Worm (Caenorhabditis elegans) whole organism, young adult: ENCODE results near the gene srw-77.

ENCODE experiments used
- B0336.3 ChIP-seq: fragments of 200-800 bp; sonication (Bioruptor generic); IDR thresholded peaks from 2 replicates; pipeline ENCODE4 v1.3.6; 2022; ENCODE audit warnings: missing genetic modification characterization, missing compliant biosample characterization
- F10E7.11 ChIP-seq: sonication (generic microtip); optimal IDR thresholded peaks from 2 replicates; lab custom pipeline; 2017; ENCODE audit warnings: mild to moderate bottlenecking, missing genetic modification characterization, moderate library complexity, missing compliant biosample characterization
- F23B12.7 ChIP-seq: sonication (generic microtip); optimal IDR thresholded peaks from 2 replicates; lab custom pipeline; 2017; ENCODE audit warnings: missing genetic modification characterization, mild to moderate bottlenecking, missing compliant biosample characterization, antibody characterized with exemption, moderate library complexity; ENCODE audit not compliant: insufficient read depth
- F39B2.1 ChIP-seq: fragments of 200-800 bp; sonication (Bioruptor generic); IDR thresholded peaks from 2 replicates; pipeline ENCODE4 v1.3.6; 2022; ENCODE audit warnings: missing genetic modification reagents, missing genetic modification characterization, missing compliant biosample characterization
- F52B5.7 ChIP-seq: sonication (generic microtip); optimal IDR thresholded peaks from 2 replicates; lab custom pipeline; 2016; ENCODE audit warnings: mild to moderate bottlenecking, missing genetic modification characterization, missing compliant biosample characterization
- F55B11.4 ChIP-seq: sonication (generic microtip); optimal IDR thresholded peaks from 2 replicates; lab custom pipeline; 2016; ENCODE audit warnings: missing compliant biosample characterization, missing genetic modification characterization, borderline replicate concordance; ENCODE audit not compliant: insufficient read depth
- Y53G8AR.9 ChIP-seq: fragments of 200-800 bp; sonication (Bioruptor generic); conservative IDR thresholded peaks from 2 replicates; pipeline ENCODE4 v1.3.6; 2022; ENCODE audit warnings: missing genetic modification reagents, missing genetic modification characterization, missing compliant biosample characterization
- Y79H2A.3 ChIP-seq: fragments of 200-800 bp; sonication (Bioruptor generic); conservative IDR thresholded peaks from 2 replicates; pipeline ENCODE4 v1.3.6; 2022; ENCODE audit warnings: missing genetic modification reagents, missing genetic modification characterization, missing compliant biosample characterization
- Y95B8A.8 ChIP-seq: fragments of 200-800 bp; sonication (Bioruptor generic); IDR thresholded peaks from 2 replicates; pipeline ENCODE4 v1.3.6; 2022; ENCODE audit warnings: missing genetic modification reagents, missing genetic modification characterization, missing compliant biosample characterization
- ama-1 ChIP-seq, 3 experiments: fragments of 150-350 bp in 1 of 3; sonication (generic microtip) in 2 of 3; optimal IDR thresholded peaks; 2 replicates each; lab custom pipeline; 2014 to 2018; ENCODE audit warnings: missing biosample characterization in 2 of 3, missing genetic modification characterization in 2 of 3, missing genetic modification reagents in 2 of 3
- aptf-2 ChIP-seq: fragments of 200-800 bp; sonication (Bioruptor generic); conservative IDR thresholded peaks from 2 replicates; pipeline ENCODE4 v1.3.6; 2022; ENCODE audit warnings: missing genetic modification reagents, missing genetic modification characterization, missing compliant biosample characterization
- attf-3 ChIP-seq: fragments of 200-800 bp; sonication (Bioruptor generic); conservative IDR thresholded peaks from 2 replicates; pipeline ENCODE4 v1.3.6; 2022; ENCODE audit warnings: missing genetic modification reagents, missing genetic modification characterization, missing compliant biosample characterization
- attf-5 ChIP-seq: fragments of 200-800 bp; sonication (Bioruptor generic); optimal IDR thresholded peaks from 2 replicates; lab custom pipeline; 2018; ENCODE audit warnings: mild to moderate bottlenecking, missing genetic modification characterization, missing compliant biosample characterization
- bed-2 ChIP-seq: fragments of 200-800 bp; sonication (Bioruptor generic); IDR thresholded peaks from 2 replicates; pipeline ENCODE4 v1.3.6; 2022; ENCODE audit warnings: missing genetic modification reagents, missing genetic modification characterization, missing compliant biosample characterization
- ccch-3 ChIP-seq: fragments of 200-800 bp; sonication (Bioruptor generic); optimal IDR thresholded peaks from 2 replicates; lab custom pipeline; 2018; ENCODE audit warnings: mild to moderate bottlenecking, missing genetic modification characterization, missing compliant biosample characterization
- cebp-2 ChIP-seq: fragments of 200-800 bp; sonication (Bioruptor generic); IDR thresholded peaks from 2 replicates; pipeline ENCODE4 v1.3.6; 2022; ENCODE audit warnings: missing genetic modification characterization, missing compliant biosample characterization
- ceh-58 ChIP-seq: fragments of 200-800 bp; sonication (Bioruptor generic); IDR thresholded peaks from 2 replicates; pipeline ENCODE4 v1.3.6; 2022; ENCODE audit warnings: missing genetic modification characterization, missing compliant biosample characterization
- dpl-1 ChIP-seq: fragments of 150-350 bp; optimal IDR thresholded peaks from 2 replicates; lab custom pipeline; 2014; ENCODE audit warnings: missing biosample characterization, missing genetic modification reagents, missing genetic modification characterization
- efl-1 ChIP-seq: fragments of 150-350 bp; optimal IDR thresholded peaks from 2 replicates; lab custom pipeline; 2014; ENCODE audit warnings: missing biosample characterization, missing genetic modification reagents, missing genetic modification characterization
- egl-44 ChIP-seq: fragments of 200-800 bp; sonication (Bioruptor generic); IDR thresholded peaks from 2 replicates; pipeline ENCODE4 v1.3.6; 2022; ENCODE audit warnings: missing genetic modification reagents, missing genetic modification characterization, missing compliant biosample characterization
- egrh-3 ChIP-seq: fragments of 200-800 bp; sonication (Bioruptor generic); IDR thresholded peaks from 2 replicates; pipeline ENCODE4 v1.3.6; 2022; ENCODE audit warnings: missing genetic modification reagents, missing genetic modification characterization, missing compliant biosample characterization
- ekl-4 ChIP-seq: fragments of 200-800 bp; sonication (Bioruptor generic); IDR thresholded peaks from 2 replicates; pipeline ENCODE4 v1.3.6; 2022; ENCODE audit warnings: missing genetic modification reagents, missing genetic modification characterization, missing compliant biosample characterization
- hsf-1 ChIP-seq: fragments of 200-800 bp; sonication (Bioruptor generic); IDR thresholded peaks from 2 replicates; pipeline ENCODE4 v1.3.6; 2022; ENCODE audit warnings: missing genetic modification reagents, missing genetic modification characterization, missing compliant biosample characterization
- lag-1 ChIP-seq: fragments of 200-800 bp; sonication (Bioruptor generic); IDR thresholded peaks from 2 replicates; pipeline ENCODE4 v1.3.6; 2022; ENCODE audit warnings: missing genetic modification reagents, missing genetic modification characterization, missing compliant biosample characterization
- let-526 ChIP-seq: fragments of 200-800 bp; sonication (Bioruptor generic); IDR thresholded peaks from 2 replicates; pipeline ENCODE4 v1.3.6; 2022; ENCODE audit warnings: missing genetic modification reagents, missing genetic modification characterization, missing compliant biosample characterization
- let-607 ChIP-seq, 2 experiments: fragments of 200-800 bp in 1 of 2; sonication (Bioruptor generic) in 1 of 2; sonication (generic microtip) in 1 of 2; optimal IDR thresholded peaks; 2 replicates each; lab custom pipeline; 2016 to 2018; ENCODE audit warnings: mild to moderate bottlenecking in 2 of 2, missing compliant biosample characterization in 2 of 2, missing genetic modification characterization in 2 of 2, moderate library complexity in 2 of 2, missing genotype in 1 of 2
- lsy-27 ChIP-seq: sonication (generic microtip); optimal IDR thresholded peaks from 2 replicates; lab custom pipeline; 2017; ENCODE audit warnings: missing genetic modification characterization, mild to moderate bottlenecking, missing compliant biosample characterization, antibody characterized with exemption, missing genotype, borderline replicate concordance; ENCODE audit not compliant: insufficient read depth
- madf-10 ChIP-seq: sonication (generic microtip); optimal IDR thresholded peaks from 2 replicates; lab custom pipeline; 2016; ENCODE audit warnings: mild to moderate bottlenecking, missing genetic modification characterization, missing compliant biosample characterization
- mel-28 ChIP-seq: sonication (generic microtip); optimal IDR thresholded peaks from 2 replicates; lab custom pipeline; 2016; ENCODE audit warnings: borderline replicate concordance, mild to moderate bottlenecking, missing genetic modification characterization, missing compliant biosample characterization
- mxl-1 ChIP-seq: sonication (generic microtip); optimal IDR thresholded peaks from 2 replicates; lab custom pipeline; 2016; ENCODE audit warnings: missing genetic modification characterization, missing compliant biosample characterization
- nfya-1 ChIP-seq: sonication (generic microtip); optimal IDR thresholded peaks from 2 replicates; lab custom pipeline; 2017; ENCODE audit warnings: antibody characterized with exemption, missing compliant biosample characterization, missing genetic modification characterization, borderline replicate concordance; ENCODE audit not compliant: insufficient read depth
- nhr-80 ChIP-seq: sonication (generic microtip); optimal IDR thresholded peaks from 2 replicates; lab custom pipeline; 2016; ENCODE audit warnings: missing genetic modification characterization, missing compliant biosample characterization
- repo-1 ChIP-seq: sonication (generic microtip); optimal IDR thresholded peaks from 2 replicates; lab custom pipeline; 2017; ENCODE audit warnings: mild to moderate bottlenecking, missing genetic modification characterization, missing compliant biosample characterization
- rpc-1 ChIP-seq, 2 experiments: fragments of 150-350 bp in 1 of 2; sonication (generic microtip) in 1 of 2; optimal IDR thresholded peaks; 2 replicates each; lab custom pipeline; 2014 to 2018; ENCODE audit warnings: missing biosample characterization in 1 of 2, missing genetic modification characterization in 1 of 2, missing genetic modification reagents in 1 of 2, missing genotype in 1 of 2
- snpc-3.4 ChIP-seq: sonication (generic microtip); optimal IDR thresholded peaks from 2 replicates; lab custom pipeline; 2017; ENCODE audit warnings: missing genetic modification characterization, mild to moderate bottlenecking, missing compliant biosample characterization, antibody characterized with exemption, moderate library complexity, missing genotype, missing genetic modification reagents
- unc-62 ChIP-seq: fragments of 150-350 bp; optimal IDR thresholded peaks from 2 replicates; lab custom pipeline; 2014; ENCODE audit warnings: missing biosample characterization, missing genetic modification reagents, missing genetic modification characterization
- xnd-1 ChIP-seq: sonication (generic microtip); optimal IDR thresholded peaks from 2 replicates; lab custom pipeline; 2016; ENCODE audit warnings: missing genotype, missing genetic modification reagents, missing genetic modification characterization, missing compliant biosample characterization
- zim-3 ChIP-seq: sonication (generic microtip); optimal IDR thresholded peaks from 2 replicates; lab custom pipeline; 2017; ENCODE audit warnings: mild to moderate bottlenecking, missing genetic modification characterization, moderate library complexity, missing compliant biosample characterization
- ztf-3 ChIP-seq: fragments of 200-800 bp; sonication (Bioruptor generic); optimal IDR thresholded peaks from 2 replicates; lab custom pipeline; 2018; ENCODE audit warnings: mild to moderate bottlenecking, missing genetic modification characterization, missing compliant biosample characterization

Gene srw-77

ce11 chrV:16675553-16675952, 32.1 kb upstream of the srw-77 start, which contains the start of gene srz-1:
TSS of gene srz-1 (plus strand) at chrV:16675853.
- TF ChIP-seq zim-3 (tag; lab: Kevin White, UChicago) (no peak), attf-3 (no peak), F52B5.7 (tag; lab: Kevin White, UChicago) (no peak), xnd-1 (tag; lab: Kevin White, UChicago) (no peak), ama-1 (optimal IDR thresholded peaks at IDR 0.05; lab: Kevin White, UChicago) (no peak), ama-1 (GFP tag; optimal IDR thresholded peaks at IDR 0.05; lab: Kevin White, UChicago) (no peak), dpl-1 (GFP tag; lab: Kevin White, UChicago) (no peak), F39B2.1 (GFP tag; lab: Robert Waterston, UW) (no peak), B0336.3 (GFP tag; lab: Robert Waterston, UW) (no peak), unc-62 (GFP tag; lab: Kevin White, UChicago) (no peak), aptf-2 (GFP tag; lab: Robert Waterston, UW) (no peak)

- TF ChIP-seq mel-28 (no peak), egrh-3 (GFP tag; lab: Robert Waterston, UW) (no peak), let-526 (GFP tag; lab: Robert Waterston, UW) (no peak)
Measured at ce11 chrV:16674399-16674798, 30.9 kb upstream of the srw-77 start.

- no peak for TF ChIP-seq Y53G8AR.9 (GFP tag; lab: Robert Waterston, UW)
- TF ChIP-seq rpc-1 (optimal IDR thresholded peaks at IDR 0.05; lab: Kevin White, UChicago), result no peak
- TF ChIP-seq rpc-1 (tag; optimal IDR thresholded peaks at IDR 0.05; lab: Kevin White, UChicago), result no peak
- TF ChIP-seq madf-10 (tag; lab: Kevin White, UChicago), result no peak
- TF ChIP-seq ccch-3, result no peak
- no peak for TF ChIP-seq snpc-3.4 (tag; lab: Kevin White, UChicago)
- no peak for TF ChIP-seq cebp-2 (GFP tag; lab: Robert Waterston, UW)
- TF ChIP-seq attf-5, result no peak
- no peak for TF ChIP-seq Y95B8A.8 (GFP tag; lab: Robert Waterston, UW)
- TF ChIP-seq lsy-27 (tag; lab: Kevin White, UChicago), result no peak
- no peak for TF ChIP-seq mxl-1
- TF ChIP-seq F52B5.7 (tag; lab: Kevin White, UChicago), result no peak
- no peak for TF ChIP-seq nfya-1 (tag; lab: Kevin White, UChicago)
- TF ChIP-seq egl-44, result no peak
- TF ChIP-seq ztf-3 (GFP tag; lab: Kevin White, UChicago), result no peak
Measured at ce11 chrV:16672198-16672597, 28.7 kb upstream of the srw-77 start, which contains the start of gene F14F8.8. TSS of gene F14F8.8 (minus strand) at chrV:16672298.

- no peak for TF ChIP-seq Y79H2A.3 (GFP tag; lab: Robert Waterston, UW)
- TF ChIP-seq egrh-3 (GFP tag; lab: Robert Waterston, UW), result no peak
- no peak for TF ChIP-seq let-607 (tag; optimal IDR thresholded peaks at IDR 0.05; lab: Kevin White, UChicago)
- no peak for TF ChIP-seq hsf-1 (GFP tag; lab: Robert Waterston, UW)
- TF ChIP-seq ceh-58 (GFP tag; lab: Robert Waterston, UW), result no peak
- no peak for TF ChIP-seq lag-1
- TF ChIP-seq nhr-80 (tag; lab: Kevin White, UChicago), result no peak
- no peak for TF ChIP-seq F55B11.4 (tag; lab: Kevin White, UChicago)
- TF ChIP-seq ekl-4 (GFP tag; lab: Robert Waterston, UW), result no peak
- TF ChIP-seq F10E7.11, result no peak
- TF ChIP-seq efl-1 (GFP tag; lab: Kevin White, UChicago), result no peak
- TF ChIP-seq ztf-3 (GFP tag; lab: Kevin White, UChicago), result no peak
- no peak for TF ChIP-seq F23B12.7
- no peak for TF ChIP-seq bed-2 (GFP tag; lab: Robert Waterston, UW)
- TF ChIP-seq repo-1 (tag; lab: Kevin White, UChicago), result no peak
Measured at ce11 chrV:16671190-16671589, 27.7 kb upstream of the srw-77 start, which contains the start of gene str-61. TSS of gene str-61 (minus strand) at chrV:16671290.
